Fruit fly (Drosophila melanogaster) whole organism, adult: Measurements from ENCODE around the gene CG14085.

Source experiments
- CG11617 ChIP-seq: fragments of 200-800 bp; sonication (Bioruptor generic); optimal IDR thresholded peaks from 2 replicates; lab custom pipeline; 2017; ENCODE audit warnings: mild to moderate bottlenecking, missing biosample characterization, missing genetic modification reagents, missing genetic modification characterization
- CG12768 ChIP-seq: fragments of 200-800 bp; sonication (Bioruptor generic); optimal IDR thresholded peaks from 2 replicates; lab custom pipeline; 2017; ENCODE audit warnings: missing biosample characterization, missing genetic modification characterization, mild to moderate bottlenecking, moderate library complexity, missing genetic modification reagents
- CG14711 ChIP-seq: fragments of 200-800 bp; sonication (Bioruptor generic); optimal IDR thresholded peaks from 2 replicates; lab custom pipeline; 2018; ENCODE audit warnings: missing biosample characterization, mild to moderate bottlenecking, missing genetic modification characterization, moderate library complexity
- CG1620 ChIP-seq: fragments of 200-800 bp; sonication (Bioruptor generic); optimal IDR thresholded peaks from 2 replicates; lab custom pipeline; 2016; ENCODE audit warnings: missing biosample characterization, missing genetic modification characterization
- CG33017 ChIP-seq: fragments of 200-800 bp; sonication (Bioruptor generic); optimal IDR thresholded peaks from 2 replicates; lab custom pipeline; 2018; ENCODE audit warnings: missing biosample characterization, mild to moderate bottlenecking, missing genetic modification characterization, moderate library complexity
- Clk ChIP-seq: fragments of 200-800 bp; sonication (Bioruptor generic); optimal IDR thresholded peaks from 2 replicates; lab custom pipeline; 2017; ENCODE audit warnings: missing biosample characterization, missing genetic modification characterization
- Hr96 ChIP-seq: fragments of 200-800 bp; sonication (Bioruptor generic); optimal IDR thresholded peaks from 2 replicates; lab custom pipeline; 2016; ENCODE audit warnings: missing biosample characterization, missing genetic modification characterization
- bab1 ChIP-seq: fragments of 200-800 bp; sonication (Bioruptor generic); optimal IDR thresholded peaks from 3 replicates; lab custom pipeline; 2019; ENCODE audit warnings: missing biosample characterization, mild to moderate bottlenecking, missing genetic modification characterization, moderate library complexity
- cic ChIP-seq: fragments of 200-800 bp; sonication (Bioruptor generic); optimal IDR thresholded peaks from 2 replicates; lab custom pipeline; 2017; ENCODE audit warnings: missing biosample characterization, mild to moderate bottlenecking, missing genetic modification characterization, moderate library complexity
- ovo ChIP-seq: fragments of 200-800 bp; sonication (Bioruptor generic); optimal IDR thresholded peaks from 2 replicates; lab custom pipeline; 2016; ENCODE audit warnings: missing biosample characterization, missing genetic modification characterization
- toe ChIP-seq: fragments of 200-800 bp; sonication (Bioruptor generic); optimal IDR thresholded peaks from 2 replicates; lab custom pipeline; 2016; ENCODE audit warnings: missing biosample characterization, missing genetic modification characterization

dm6 chr3L:19236060-19236459, 33.1 kb upstream of the CG14085 start, which contains the start of gene CG33647:
- TF ChIP-seq CG1620, result no peak
- TF ChIP-seq cic (GFP tag; lab: Kevin White, UChicago), result no peak
- no peak for TF ChIP-seq toe
- TF ChIP-seq CG33017 (tag; lab: Kevin White, UChicago), result no peak
- no peak for TF ChIP-seq ovo (GFP tag; lab: Kevin White, UChicago)
- TF ChIP-seq CG11617 (GFP tag; lab: Kevin White, UChicago), result no peak
- no peak for TF ChIP-seq Clk (GFP tag; lab: Kevin White, UChicago)
- TF ChIP-seq CG12768 (GFP tag; lab: Kevin White, UChicago), result no peak
- TF ChIP-seq bab1 (GFP tag; lab: Kevin White, UChicago), result no peak
- no peak for TF ChIP-seq Hr96 (GFP tag; lab: Kevin White, UChicago)
- TF ChIP-seq CG14711 (tag; lab: Kevin White, UChicago), result no peak
